Worm (Caenorhabditis elegans) whole organism, dauer: Measurements from ENCODE around the gene egli-1.

Experiments used
- unc-62 ChIP-seq: sonication (generic microtip); optimal IDR thresholded peaks from 2 replicates; lab custom pipeline; 2017; ENCODE audit warnings: missing biosample characterization, missing genetic modification reagents, missing genetic modification characterization

Gene egli-1

DNA sequence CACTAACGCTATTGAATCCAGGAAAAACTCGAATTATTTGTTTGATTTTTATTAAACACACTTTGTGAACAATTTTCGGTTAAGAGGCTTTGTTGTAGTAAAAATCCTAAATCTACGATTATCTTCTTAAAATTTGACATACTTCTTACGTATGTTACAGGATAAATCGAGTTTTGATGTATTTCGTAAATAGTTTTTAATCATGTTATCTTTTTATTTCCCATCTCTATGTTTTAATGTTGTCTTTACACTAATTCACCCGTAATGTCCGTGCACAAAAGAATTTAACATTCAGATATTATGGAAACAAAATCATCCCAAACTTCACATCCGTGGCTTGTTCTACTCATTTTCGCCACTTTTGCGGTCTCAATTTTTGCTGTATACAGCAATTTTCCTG lies at the start of gene egli-1:
egli-1 (plus strand) TSS at position 301 of the 400 bp plus-strand sequence.
- TF ChIP-seq unc-62 (GFP tag; lab: Kevin White, UChicago), result no peak

DNA sequence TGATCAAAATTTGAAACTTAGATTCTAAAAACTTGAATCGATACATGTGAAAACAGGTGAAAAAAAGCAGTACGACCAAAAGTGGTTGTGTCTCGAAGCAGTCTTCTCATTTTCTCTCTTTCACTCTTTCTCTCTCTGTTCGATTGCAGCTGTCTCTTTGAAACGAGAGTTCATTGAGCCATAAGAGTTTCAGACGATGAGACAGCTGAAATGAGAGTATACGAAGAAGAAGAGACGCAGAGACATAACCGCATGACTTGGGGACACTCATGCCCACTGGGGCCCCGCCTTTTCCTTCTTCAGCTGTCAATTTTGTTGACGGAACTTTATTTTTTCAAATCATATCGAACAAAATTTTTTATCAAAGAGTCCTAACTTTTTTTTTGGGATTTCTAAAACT lies 49.8 kb upstream of the egli-1 start:
- TF ChIP-seq unc-62 (GFP tag; lab: Kevin White, UChicago), result no peak

DNA sequence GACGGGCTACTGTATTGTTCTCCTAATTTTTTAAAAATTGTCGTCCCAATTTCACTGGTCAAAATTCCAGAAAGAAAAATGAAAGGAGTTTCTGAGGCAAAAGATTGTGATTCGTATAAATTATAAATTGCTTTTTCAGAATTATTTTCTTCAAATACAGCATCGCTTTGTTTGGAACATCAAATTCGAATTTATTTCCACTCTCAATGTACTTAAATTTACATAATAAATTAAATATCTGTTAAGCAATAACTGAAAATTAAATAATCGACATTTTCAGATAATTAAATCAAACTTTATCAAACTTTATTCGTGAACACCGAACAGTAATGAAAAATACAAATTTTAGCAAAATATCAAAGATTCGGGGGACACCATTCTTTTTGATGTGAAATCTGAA lies 49.0 kb upstream of the egli-1 start:
- no peak for TF ChIP-seq unc-62 (GFP tag; lab: Kevin White, UChicago)

DNA sequence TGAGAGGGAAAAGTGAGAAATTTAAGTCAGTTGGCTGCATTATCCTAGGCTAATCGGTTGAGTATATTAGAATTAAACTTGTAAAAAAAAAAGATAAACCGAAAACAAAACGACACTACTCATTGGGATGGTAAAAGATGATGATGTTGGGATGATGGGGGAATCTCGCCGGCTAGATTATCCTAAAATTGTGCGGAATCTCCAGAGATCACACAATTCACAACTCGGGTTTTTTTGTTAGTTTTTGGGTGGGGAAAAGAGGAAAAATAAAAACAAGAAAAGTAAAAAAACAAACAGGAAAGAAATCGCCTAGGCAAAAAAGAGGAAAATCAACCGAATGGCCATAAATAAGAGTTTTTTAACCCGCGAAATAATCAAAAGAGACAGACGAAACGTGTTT lies 48.6 kb upstream of the egli-1 start:
- no peak for TF ChIP-seq unc-62 (GFP tag; lab: Kevin White, UChicago)

DNA sequence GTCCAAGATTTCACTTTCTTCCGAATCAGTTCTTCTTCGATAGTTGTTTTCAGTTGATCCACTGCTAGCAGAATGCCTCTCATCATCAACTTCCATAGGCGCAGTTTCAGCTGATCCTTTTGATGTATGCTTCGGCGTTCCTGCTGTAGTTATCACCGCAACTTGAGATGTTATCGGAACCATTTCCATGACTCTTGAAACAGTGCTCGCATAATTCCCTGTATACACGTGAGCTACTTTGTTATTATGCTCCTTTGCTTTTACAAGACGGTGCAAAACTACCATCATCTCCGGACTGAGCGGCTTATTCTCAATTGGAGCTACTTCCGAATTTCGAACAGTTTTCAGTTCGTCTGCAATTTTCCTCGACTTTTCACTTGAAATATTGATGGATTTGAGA lies 46.6 kb upstream of the egli-1 start:
- TF ChIP-seq unc-62 (GFP tag; lab: Kevin White, UChicago), result no peak

DNA sequence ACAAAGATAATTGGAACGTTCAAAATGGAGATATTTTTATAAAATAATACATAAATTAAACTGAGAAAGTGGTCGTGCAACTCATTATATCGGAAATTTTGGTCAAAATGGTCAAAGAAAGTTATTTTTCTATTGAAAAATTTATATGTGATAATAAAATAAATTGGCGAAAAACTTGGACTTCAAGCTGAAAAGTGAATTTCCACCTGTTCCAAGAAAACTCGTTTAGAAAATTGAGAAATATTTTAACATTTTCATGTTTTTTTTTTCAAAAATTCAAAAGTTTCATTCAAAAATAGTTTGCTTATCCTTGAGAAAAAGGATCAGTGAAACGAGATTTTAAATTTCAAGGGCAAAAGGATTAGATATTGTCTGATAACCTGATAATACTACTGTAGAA lies 44.7 kb upstream of the egli-1 start:
- no peak for TF ChIP-seq unc-62 (GFP tag; lab: Kevin White, UChicago)

DNA sequence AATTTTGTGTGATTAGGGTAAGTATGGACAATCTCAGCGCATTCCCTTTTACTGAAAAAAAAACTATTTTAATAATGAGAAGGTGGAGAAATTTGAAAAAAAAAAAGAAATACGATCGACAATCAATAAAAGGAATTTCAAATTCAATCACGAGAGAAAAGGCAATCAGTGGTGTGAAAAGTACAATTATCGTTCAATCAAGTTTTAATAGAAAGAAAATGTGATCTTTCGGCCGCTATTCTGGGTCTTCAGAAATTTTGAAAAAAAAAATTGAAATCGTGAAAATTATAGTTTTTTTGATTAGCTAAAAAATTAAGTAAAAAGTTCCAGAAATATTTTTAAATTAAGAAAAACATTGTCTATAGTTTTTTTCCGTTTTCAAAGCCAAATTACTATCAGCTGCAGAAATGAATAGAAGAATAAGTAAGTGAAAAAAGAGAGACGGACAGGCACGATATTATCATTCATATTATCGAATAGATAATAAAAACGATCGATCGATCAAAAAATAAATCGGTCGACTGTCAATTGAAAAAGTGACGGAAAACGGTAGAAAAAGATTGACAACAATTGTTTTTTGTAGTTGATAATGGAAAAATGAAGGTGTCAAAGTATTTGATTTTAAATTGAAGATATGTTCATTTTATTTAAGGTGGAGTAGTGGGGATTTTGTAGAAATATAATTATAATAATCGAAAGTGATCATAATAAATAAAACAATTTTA lies 43.5 kb upstream of the egli-1 start, which contains the start of gene gldi-3:
gldi-3 (minus strand) TSS at position 51 of the 725 bp plus-strand sequence.
- no peak for TF ChIP-seq unc-62 (GFP tag; lab: Kevin White, UChicago)

DNA sequence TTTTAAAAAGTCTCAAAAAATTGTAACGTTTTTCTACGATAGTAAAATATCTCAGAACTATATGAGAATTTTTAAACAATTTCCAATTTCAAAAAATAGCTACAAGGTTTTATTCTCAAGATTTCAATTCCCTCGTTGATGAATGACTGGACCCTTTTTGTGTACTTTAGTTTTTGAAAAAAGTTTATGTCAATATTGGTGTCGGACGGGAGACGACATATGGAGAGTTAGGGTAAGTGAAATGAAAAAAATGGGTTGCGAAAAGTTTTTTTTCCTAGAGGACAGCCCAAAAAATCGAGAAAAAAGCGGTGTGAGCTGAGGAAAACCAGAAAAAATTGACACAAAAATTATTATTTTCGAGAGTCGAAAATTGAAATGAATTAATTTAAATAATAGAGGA lies 42.9 kb upstream of the egli-1 start:
- TF ChIP-seq unc-62 (GFP tag; lab: Kevin White, UChicago), result no peak

DNA sequence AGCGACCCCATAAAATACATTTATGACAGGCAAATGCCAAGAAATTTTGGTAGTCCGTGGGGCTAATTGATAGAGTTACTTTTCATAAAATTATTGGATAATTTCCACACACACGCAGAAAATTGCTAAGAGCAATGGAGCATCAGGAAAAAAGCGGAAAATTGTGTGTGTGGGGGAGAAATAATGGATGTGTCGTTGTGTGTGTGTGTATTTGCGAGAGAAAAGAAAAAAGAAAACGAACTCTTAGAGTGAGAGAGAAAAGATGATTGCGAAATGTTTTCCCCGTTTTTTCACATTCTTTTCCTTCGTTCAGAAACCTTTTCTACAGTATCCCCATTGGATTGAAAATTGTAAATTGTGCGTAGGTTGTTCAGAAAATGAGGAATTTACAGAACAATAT lies 42.2 kb upstream of the egli-1 start:
- TF ChIP-seq unc-62 (GFP tag; lab: Kevin White, UChicago), result no peak

DNA sequence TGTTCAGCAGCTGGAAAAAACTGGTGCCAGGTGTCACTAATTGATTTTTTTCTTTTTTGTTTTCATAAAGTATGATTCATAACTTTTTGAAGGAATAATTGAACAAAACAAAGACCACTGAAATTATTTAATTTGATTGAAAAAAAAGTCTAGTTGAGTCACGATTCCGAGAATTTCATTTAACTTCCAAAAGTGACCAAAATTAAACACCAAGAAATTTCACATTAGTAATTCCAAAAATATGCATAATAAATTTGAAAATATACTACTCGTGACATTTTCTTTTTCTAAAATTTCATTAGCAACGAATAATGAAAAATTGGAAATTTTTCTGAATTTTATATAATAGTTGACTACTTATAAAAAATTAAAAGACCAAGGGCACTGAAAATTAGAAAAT lies 41.7 kb upstream of the egli-1 start:
- no peak for TF ChIP-seq unc-62 (GFP tag; lab: Kevin White, UChicago)

DNA sequence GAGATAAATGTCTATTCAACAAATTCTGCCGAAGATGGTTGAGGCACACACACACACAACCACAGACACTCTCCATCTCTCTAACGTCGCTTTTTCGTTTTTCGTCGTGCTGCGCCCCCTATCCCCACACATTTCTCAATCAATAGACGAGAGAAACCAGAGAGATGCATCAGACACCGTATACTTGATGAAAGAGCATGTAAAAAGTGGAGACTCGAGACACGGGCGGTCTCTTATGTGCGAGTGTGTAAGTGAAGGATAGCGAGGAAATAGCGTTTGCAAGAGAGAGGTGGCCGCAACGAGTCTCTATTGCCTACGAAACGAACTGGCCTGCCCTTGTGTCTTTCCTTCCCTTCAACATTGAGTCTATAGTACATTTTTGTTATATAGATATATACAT lies 41.0 kb upstream of the egli-1 start:
- no peak for TF ChIP-seq unc-62 (GFP tag; lab: Kevin White, UChicago)

DNA sequence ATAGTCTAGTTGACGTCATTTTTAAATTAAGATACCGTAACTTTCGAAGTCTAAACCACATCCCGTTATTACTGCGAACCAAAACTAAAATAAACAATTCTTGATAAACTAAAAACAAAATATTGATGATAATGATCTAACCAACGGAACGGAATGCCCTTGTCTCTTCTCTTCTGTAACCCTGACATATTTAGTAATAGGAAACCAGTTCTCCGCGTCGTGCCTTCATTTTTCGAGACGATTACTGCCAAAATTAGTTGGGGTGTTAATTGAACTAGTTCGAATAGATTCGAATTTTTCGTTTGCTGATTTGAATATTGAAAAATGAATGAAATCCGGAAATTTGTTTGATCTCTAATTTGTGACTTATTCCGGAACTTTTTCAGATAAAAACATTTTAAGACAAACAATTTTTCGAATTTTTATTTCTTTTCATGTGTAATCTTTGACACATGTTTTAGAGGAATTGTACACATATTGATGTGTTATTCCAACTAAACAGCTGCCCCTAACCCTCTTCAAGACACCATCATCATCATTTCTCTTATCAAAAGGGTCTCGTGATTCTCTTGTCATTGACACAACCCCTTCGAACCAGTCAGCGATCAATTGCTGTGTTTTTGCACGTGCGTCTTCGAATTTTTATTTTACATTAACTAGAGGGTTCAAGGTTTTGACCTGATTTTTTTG lies 39.9 kb upstream of the egli-1 start:
- TF ChIP-seq unc-62 (GFP tag; lab: Kevin White, UChicago), result no peak

DNA sequence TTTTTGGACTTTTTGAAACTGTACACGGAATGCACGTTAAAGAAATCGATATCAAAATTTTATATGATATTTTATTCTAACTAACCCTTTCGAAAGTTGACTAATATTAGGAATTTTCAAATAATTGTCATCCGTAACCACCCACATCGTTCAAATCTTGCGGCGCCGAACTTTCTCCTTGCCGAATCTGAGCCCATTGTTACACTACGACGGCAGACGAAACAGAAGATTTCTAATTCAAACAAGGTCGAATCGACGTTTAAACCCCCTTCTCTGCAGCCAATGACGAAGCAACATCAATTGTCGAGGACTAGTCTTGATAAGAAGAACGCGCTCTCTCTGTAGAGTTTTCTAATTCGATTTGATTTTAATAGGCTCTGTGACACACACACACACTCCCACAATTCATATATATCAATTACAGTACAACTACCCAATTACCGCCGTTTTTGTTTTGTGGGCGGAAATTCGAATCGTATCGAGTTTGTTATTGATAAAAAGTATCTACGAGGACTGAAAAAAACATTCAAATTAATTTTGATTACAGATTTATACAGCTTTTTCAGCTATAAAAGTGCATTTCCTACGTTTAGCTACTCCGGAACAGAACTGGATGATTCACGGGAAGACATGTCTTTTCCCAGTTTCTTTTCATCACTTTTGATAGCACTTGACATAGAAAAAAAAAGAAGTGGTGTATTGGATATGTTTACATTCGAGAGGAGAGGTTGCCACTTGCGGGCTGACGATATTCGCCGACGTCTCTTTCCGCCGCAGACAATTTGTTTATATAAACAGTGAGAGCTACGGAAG lies 39.2 kb upstream of the egli-1 start:
- TF ChIP-seq unc-62 (GFP tag; lab: Kevin White, UChicago), result no peak

DNA sequence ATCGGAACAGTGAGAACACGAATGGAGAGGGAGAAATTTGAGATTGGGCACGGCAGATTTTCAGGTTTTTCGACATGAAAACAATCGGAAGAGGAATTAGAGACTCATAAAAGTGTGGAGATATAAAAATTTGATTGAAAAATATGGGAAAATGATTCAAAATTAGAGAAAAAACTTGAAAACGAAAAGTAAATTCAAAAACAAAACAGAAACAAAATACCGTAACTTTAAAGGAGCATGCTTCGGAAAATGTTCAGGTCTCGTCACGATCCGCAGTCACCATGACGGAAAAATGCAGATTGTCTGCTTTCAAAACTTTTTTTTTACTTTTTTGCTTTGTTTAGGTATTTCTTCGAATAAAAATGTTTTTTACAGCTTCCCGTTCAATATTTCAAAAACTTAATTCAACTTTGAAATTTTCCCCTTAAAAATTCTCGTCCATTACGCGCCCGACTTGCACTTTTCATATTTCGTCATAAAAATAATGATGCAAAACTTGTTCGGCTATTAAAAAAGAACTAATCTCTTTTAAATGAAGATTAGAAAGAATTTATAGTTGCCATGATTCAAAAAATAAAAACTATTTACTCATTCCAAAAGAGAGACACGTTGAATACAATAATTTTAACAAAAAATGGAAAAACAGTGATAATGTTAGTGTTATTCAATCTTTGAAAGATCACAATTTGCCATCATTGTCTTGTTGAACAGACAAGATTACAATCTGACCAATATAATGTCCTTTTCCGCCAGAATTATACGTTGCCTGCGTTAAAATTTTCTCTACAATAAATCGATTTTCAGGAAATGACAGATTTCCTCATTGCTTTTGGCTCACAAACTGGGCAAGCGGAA lies 38.4 kb upstream of the egli-1 start, which contains the start of gene mtrr-1:
mtrr-1 (plus strand) TSS at position 805 of the 855 bp plus-strand sequence.
- no peak for TF ChIP-seq unc-62 (GFP tag; lab: Kevin White, UChicago)

DNA sequence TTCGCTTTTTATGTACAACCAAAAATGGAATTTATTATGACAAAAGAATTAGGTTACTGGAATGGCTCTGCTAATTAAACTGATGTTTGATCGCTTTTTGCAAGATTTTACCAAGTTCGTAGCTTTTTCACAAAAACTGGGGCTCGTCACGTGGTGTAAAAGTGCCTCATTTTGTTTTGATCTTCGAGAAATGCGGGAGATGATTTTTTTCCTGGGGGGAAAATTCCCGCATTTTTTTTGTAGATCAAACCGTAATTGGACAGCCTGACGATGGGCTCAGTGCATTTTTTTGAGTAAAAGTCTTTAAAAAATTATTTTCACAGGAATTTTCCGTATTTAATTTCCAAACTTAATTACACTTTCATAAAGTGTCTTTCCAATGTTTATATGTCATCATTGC lies 34.6 kb upstream of the egli-1 start:
- no peak for TF ChIP-seq unc-62 (GFP tag; lab: Kevin White, UChicago)
